Worm (Caenorhabditis elegans): ENCODE data around the gene crb-1.

The crb-1 gene

DNA sequence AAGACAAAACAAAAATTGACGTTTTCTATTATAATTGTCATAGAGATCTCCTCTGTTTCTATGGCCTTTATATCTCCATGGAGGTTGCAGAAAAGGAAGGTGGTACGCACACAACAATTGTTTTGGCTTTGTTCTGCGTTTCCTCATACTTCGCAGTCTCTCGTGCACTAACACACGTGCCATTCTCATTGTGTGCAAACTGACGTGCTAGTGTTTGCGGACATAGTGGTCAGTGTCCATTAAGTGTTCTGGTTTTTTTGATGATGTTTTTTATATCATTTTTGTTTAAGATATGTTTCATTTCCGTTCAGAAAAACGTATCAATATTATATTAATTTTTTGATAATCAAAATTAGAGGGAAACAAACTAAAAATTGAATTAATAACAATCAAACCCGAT is 37.6 kb upstream of the crb-1 start, which contains the start of gene C36E6.2 (continued):
- TF ChIP-seq nhr-11 (tag; optimal IDR thresholded peaks at IDR 0.05) (no peak), hmg-11 (tag; optimal IDR thresholded peaks at IDR 0.05) (peak; percentile 91), ceh-9 (tag; optimal IDR thresholded peaks at IDR 0.05) (no peak), nhr-12 (tag; optimal IDR thresholded peaks at IDR 0.05) (no peak), unc-39 (tag; optimal IDR thresholded peaks at IDR 0.05) (no peak), aly-2 (tag; optimal IDR thresholded peaks at IDR 0.05) (no peak), nhr-43 (tag; optimal IDR thresholded peaks at IDR 0.05; ENCODE audit: poor library complexity, severe bottlenecking) (peak; percentile 31), egl-5 (tag; optimal IDR thresholded peaks at IDR 0.05) (peak; percentile 89), lsy-12 (tag; optimal IDR thresholded peaks at IDR 0.05) (peak; percentile 42), nhr-67 (tag; optimal IDR thresholded peaks at IDR 0.05) (no peak), eor-1 (tag; optimal IDR thresholded peaks at IDR 0.05) (no peak), ceh-16 (tag; optimal IDR thresholded peaks at IDR 0.05) (no peak)

DNA sequence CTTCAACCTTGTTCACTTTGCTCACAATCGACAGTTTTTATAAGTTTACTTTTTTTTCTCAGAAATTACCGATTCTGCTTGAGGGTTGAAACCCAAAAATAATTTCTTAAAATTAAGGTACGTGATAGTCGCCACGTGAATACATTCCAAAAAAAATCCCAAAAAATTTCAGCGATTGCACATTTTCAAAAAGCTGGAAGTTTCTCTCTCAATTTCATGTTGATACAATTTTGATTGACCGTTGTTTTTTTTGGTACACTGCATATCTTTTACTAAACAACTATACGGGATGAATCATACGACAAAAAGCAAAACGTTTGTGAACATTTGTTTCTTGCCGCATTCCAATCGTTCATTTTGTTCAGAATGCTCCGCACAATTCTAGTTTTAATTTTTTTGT is 24.6 kb upstream of the crb-1 start, which contains the start of gene C36E6.8:
TSS of gene C36E6.8 (plus strand) at position 301 of the 400 bp plus-strand sequence.
- TF ChIP-seq unc-39 (tag; optimal IDR thresholded peaks at IDR 0.05), result no peak
- TF ChIP-seq daf-12 (tag; optimal IDR thresholded peaks at IDR 0.05), result no peak
- no peak for TF ChIP-seq egl-5 (tag; optimal IDR thresholded peaks at IDR 0.05)
- no peak for TF ChIP-seq aly-2 (tag; optimal IDR thresholded peaks at IDR 0.05)
- no peak for TF ChIP-seq nhr-23 (tag; optimal IDR thresholded peaks at IDR 0.05)
- no peak for TF ChIP-seq mdl-1 (tag; optimal IDR thresholded peaks at IDR 0.05)

- peak; percentile 23 for TF ChIP-seq pha-4 (tag; optimal IDR thresholded peaks at IDR 0.05)
- peak; percentile 27 for TF ChIP-seq elt-2 (tag; optimal IDR thresholded peaks at IDR 0.05)
- TF ChIP-seq skn-1 (tag; optimal IDR thresholded peaks at IDR 0.05), result peak; percentile 11
- no peak for TF ChIP-seq elt-3 (tag; optimal IDR thresholded peaks at IDR 0.05)
- TF ChIP-seq snpc-4 (tag; optimal IDR thresholded peaks at IDR 0.05), result peak; percentile 72
- peak; percentile 82 for TF ChIP-seq nfya-1 (tag; optimal IDR thresholded peaks at IDR 0.05; ENCODE audit: insufficient read depth)
- peak; percentile 55 for TF ChIP-seq lin-39 (tag; optimal IDR thresholded peaks at IDR 0.05)
- TF ChIP-seq fkh-10 (GFP tag; optimal IDR thresholded peaks at IDR 0.05), result no peak
- no peak for TF ChIP-seq hmg-11 (tag; optimal IDR thresholded peaks at IDR 0.05)
- TF ChIP-seq ceh-28 (tag; optimal IDR thresholded peaks at IDR 0.05), result no peak
- peak; percentile 7 for TF ChIP-seq nhr-25 (tag; optimal IDR thresholded peaks at IDR 0.05)
- TF ChIP-seq egl-5 (tag; optimal IDR thresholded peaks at IDR 0.05), result no peak
- TF ChIP-seq elt-1 (tag; optimal IDR thresholded peaks at IDR 0.05), result peak; percentile 1
- peak; percentile 27 for TF ChIP-seq lin-15B (tag; optimal IDR thresholded peaks at IDR 0.05)
- peak; percentile 14 for TF ChIP-seq nhr-23 (tag; optimal IDR thresholded peaks at IDR 0.05)
- no peak for TF ChIP-seq zag-1 (tag; optimal IDR thresholded peaks at IDR 0.05)
Observed at ce11 chrX:17434234-17434633, 20.4 kb upstream of the crb-1 start, which contains the start of gene fubl-3. Gene fubl-3 (plus strand): TSS chrX:17434445.

- TF ChIP-seq egl-5 (tag; optimal IDR thresholded peaks at IDR 0.05), result peak; percentile 91
- TF ChIP-seq jun-1 (tag; optimal IDR thresholded peaks at IDR 0.05), result no peak
- no peak for TF ChIP-seq egl-27 (tag; optimal IDR thresholded peaks at IDR 0.05)
Observed at ce11 chrX:17428803-17429202, 15.0 kb upstream of the crb-1 start, which contains the start of gene pbo-6. Gene pbo-6 (plus strand): TSS chrX:17429042.

DNA sequence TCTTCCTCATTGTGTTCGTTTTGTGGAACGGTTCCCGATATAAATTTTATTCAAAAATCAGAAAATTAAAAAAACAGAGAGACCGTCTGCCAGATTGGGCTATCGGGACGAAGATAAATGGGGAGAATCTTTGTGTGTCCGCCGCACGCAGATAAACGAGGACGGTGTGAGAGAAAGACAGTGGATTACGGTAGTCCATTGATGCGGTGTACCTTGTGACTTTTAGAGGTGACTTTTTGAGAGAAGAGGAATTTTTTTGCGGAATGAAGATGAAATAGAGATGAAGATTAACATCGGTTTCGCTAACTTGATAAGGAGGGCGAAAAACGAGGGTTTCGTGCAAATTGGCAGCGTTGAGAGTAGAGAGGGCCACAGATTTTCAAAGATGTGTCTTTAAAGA is 14.0 kb upstream of the crb-1 start:
- TF ChIP-seq pqm-1 (tag; optimal IDR thresholded peaks at IDR 0.05) (no peak), unc-62 (GFP tag; optimal IDR thresholded peaks at IDR 0.05) (peak; percentile 55), zag-1 (tag; optimal IDR thresholded peaks at IDR 0.05) (no peak), elt-1 (tag; optimal IDR thresholded peaks at IDR 0.05) (peak; percentile 94), elt-2 (tag; optimal IDR thresholded peaks at IDR 0.05) (no peak), nfya-1 (tag; optimal IDR thresholded peaks at IDR 0.05; ENCODE audit: insufficient read depth) (peak; percentile 25), elt-3 (tag; optimal IDR thresholded peaks at IDR 0.05) (peak in 1 of 3 experiments; percentile 25), nhr-43 (tag; optimal IDR thresholded peaks at IDR 0.05; ENCODE audit: poor library complexity, severe bottlenecking) (peak; percentile 52), nhr-25 (tag; optimal IDR thresholded peaks at IDR 0.05) (peak; percentile 60), jun-1 (tag; optimal IDR thresholded peaks at IDR 0.05) (no peak), nhr-23 (tag; optimal IDR thresholded peaks at IDR 0.05) (peak; percentile 76)

All from whole organism, L3 larva.